Worm (Caenorhabditis elegans): Measurements from ENCODE around the gene piga-1.

Gene piga-1

ce11 chrII:8679799-8680198 is 18.3 kb upstream of the piga-1 start:
- TF ChIP-seq unc-62 (GFP tag; optimal IDR thresholded peaks at IDR 0.05) (no peak), nhr-80 (tag; optimal IDR thresholded peaks at IDR 0.05) (peak; percentile 8)

DNA sequence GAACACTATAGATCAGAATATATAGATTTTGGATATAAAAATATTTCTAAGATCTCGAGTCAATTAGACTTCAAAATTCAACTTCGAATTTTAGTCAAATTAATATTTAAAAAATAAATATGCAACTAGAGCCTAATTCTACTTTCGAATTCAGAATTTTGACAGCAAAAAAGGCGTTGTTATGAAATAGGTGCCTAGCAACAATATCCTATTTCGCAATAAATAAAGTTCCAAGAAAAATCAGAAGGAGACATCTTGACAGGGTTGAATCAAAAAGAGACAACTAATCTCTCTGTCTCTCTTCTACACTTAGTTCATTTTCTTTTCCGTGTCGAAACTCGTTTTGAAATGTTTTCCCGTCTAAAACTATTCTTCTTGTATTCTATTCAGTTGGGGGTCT is 13.9 kb upstream of the piga-1 start:
- TF ChIP-seq bed-2 (GFP tag; IDR thresholded peaks at IDR 0.05) (no peak), cebp-1 (GFP tag; IDR thresholded peaks at IDR 0.05) (peak; percentile 61; the same call in 1 of the 2 replicates), cebp-1 (tag; optimal IDR thresholded peaks at IDR 0.05) (peak; percentile 96)

DNA sequence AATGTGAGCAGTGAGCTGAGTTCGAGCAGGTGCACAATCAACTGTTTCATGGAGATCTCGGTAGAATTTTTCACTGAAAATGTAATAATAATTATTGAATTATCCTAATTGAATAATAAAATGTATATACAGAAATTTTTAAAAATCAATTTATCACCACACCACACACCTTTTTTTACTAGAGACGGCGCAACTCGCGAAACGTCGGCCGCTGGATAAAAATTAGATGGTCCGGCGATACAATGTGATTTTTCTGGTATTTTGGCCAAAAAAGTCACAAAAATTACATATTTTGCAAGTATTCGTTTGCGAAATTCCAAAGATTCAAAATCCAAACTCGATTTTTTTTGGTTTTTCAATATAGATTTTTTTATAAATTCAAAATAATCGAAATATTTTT is 9.3 kb upstream of the piga-1 start:
- TF ChIP-seq snpc-3.4 (tag; optimal IDR thresholded peaks at IDR 0.05) (peak; percentile 89), him-1 (tag; optimal IDR thresholded peaks at IDR 0.05) (peak; percentile 47), fkh-3 (tag; optimal IDR thresholded peaks at IDR 0.05) (no peak), cebp-2 (GFP tag; IDR thresholded peaks at IDR 0.05) (no peak), lin-35 (GFP tag; optimal IDR thresholded peaks at IDR 0.05) (no peak), snpc-1.3 (tag; optimal IDR thresholded peaks at IDR 0.05; ENCODE audit: insufficient read depth) (peak; percentile 35), nfyb-1 (GFP tag; IDR thresholded peaks at IDR 0.05) (no peak), ztf-18 (tag; optimal IDR thresholded peaks at IDR 0.05) (no peak), xnd-1 (tag; optimal IDR thresholded peaks at IDR 0.05) (no peak), lsl-1 (GFP tag; optimal IDR thresholded peaks at IDR 0.05) (peak; percentile 6), snpc-1.1 (tag; optimal IDR thresholded peaks at IDR 0.05; ENCODE audit: insufficient read depth) (peak; percentile 93), tbp1 (GFP tag; optimal IDR thresholded peaks at IDR 0.05) (peak; percentile 28), pbrm-1 (GFP tag; IDR thresholded peaks at IDR 0.05) (no peak), snpc-4 (GFP tag; optimal IDR thresholded peaks at IDR 0.05) (peak; percentile 86), snpc-4 (tag; optimal IDR thresholded peaks at IDR 0.05) (peak; percentile 71 to 92 (median 90)), tbx-9 (tag; optimal IDR thresholded peaks at IDR 0.05; ENCODE audit: borderline replicate concordance) (no peak)

- TF ChIP-seq attf-6 (GFP tag; IDR thresholded peaks at IDR 0.05): no peak
- no peak for TF ChIP-seq athp-1 (tag; optimal IDR thresholded peaks at IDR 0.05)
- TF ChIP-seq Y56A3A.18 (GFP tag; IDR thresholded peaks at IDR 0.05): no peak
- TF ChIP-seq B0336.3 (GFP tag; IDR thresholded peaks at IDR 0.05): peak; percentile 10; the same call in 1 of the 2 replicates
- TF ChIP-seq nfya-1 (tag; optimal IDR thresholded peaks at IDR 0.05; ENCODE audit: borderline replicate concordance, insufficient read depth): no peak
- no peak for TF ChIP-seq ztf-6 (GFP tag; IDR thresholded peaks at IDR 0.05)
- no peak for TF ChIP-seq ztf-25 (GFP tag; IDR thresholded peaks at IDR 0.05)
- TF ChIP-seq die-1 (tag; optimal IDR thresholded peaks at IDR 0.05): no peak
- TF ChIP-seq him-1 (tag; optimal IDR thresholded peaks at IDR 0.05): peak; percentile 91
- no peak for TF ChIP-seq tlf-1 (GFP tag; optimal IDR thresholded peaks at IDR 0.05)
- TF ChIP-seq fkh-3 (tag; optimal IDR thresholded peaks at IDR 0.05): no peak
- no peak for TF ChIP-seq let-607 (tag; optimal IDR thresholded peaks at IDR 0.05)
Measured at ce11 chrII:8668871-8669270, 7.4 kb upstream of the piga-1 start.

- no peak for TF ChIP-seq egl-44 (GFP tag; IDR thresholded peaks at IDR 0.05)
- TF ChIP-seq bed-1 (GFP tag; IDR thresholded peaks at IDR 0.05): no peak
- TF ChIP-seq aptf-3 (GFP tag; IDR thresholded peaks at IDR 0.05): no peak
- TF ChIP-seq B0035.1 (tag; optimal IDR thresholded peaks at IDR 0.05): no peak
- no peak for TF ChIP-seq F22D6.2 (tag; optimal IDR thresholded peaks at IDR 0.05)
- no peak for TF ChIP-seq ztf-18 (tag; optimal IDR thresholded peaks at IDR 0.05)
- TF ChIP-seq ets-4 (GFP tag; optimal IDR thresholded peaks at IDR 0.05): no peak
- no peak for TF ChIP-seq bed-2 (GFP tag; IDR thresholded peaks at IDR 0.05)
- no peak for TF ChIP-seq nhr-179 (tag; optimal IDR thresholded peaks at IDR 0.05)
- no peak for TF ChIP-seq F23B12.7 (tag; optimal IDR thresholded peaks at IDR 0.05; ENCODE audit: insufficient read depth)
- TF ChIP-seq lin-54 (GFP tag; optimal IDR thresholded peaks at IDR 0.05): no peak
- no peak for TF ChIP-seq lin-40 (tag; optimal IDR thresholded peaks at IDR 0.05)
Measured at ce11 chrII:8664533-8664932, 3.0 kb upstream of the piga-1 start, which contains the start of gene etc-1. TSS of gene etc-1 (plus strand) at chrII:8664833.
